Worm (Caenorhabditis elegans): ENCODE measurements around the gene pam-1.

pam-1 gene

DNA sequence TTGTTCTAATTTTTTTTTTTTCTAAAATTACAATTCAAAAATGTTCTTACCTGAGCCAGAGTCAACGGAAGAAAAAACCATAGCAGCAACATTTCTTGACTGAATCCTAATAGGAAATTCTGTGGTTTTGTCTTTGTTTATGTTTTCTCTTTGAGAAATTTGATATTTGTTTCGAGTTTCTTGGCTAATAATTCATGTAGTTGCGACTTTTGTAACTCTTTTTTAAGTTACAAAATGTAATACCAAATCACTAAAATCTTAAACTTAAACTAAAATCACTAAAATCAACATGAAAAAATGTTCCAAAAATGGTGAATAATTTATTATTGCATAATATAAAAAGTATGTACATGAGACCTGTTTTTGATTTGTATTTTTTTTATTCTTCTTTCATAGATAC is 52.9 kb downstream of the pam-1 start, which contains the start of gene egas-4:
Gene egas-4 (minus strand): TSS at position 101 of the 400 bp plus-strand sequence.
- no peak for TF ChIP-seq nhr-25 (tag; optimal IDR thresholded peaks at IDR 0.05; ENCODE audit: borderline replicate concordance, insufficient read depth)
- TF ChIP-seq lin-29 (GFP tag; IDR thresholded peaks at IDR 0.05), result no peak
- no peak for TF ChIP-seq pqm-1 (tag; optimal IDR thresholded peaks at IDR 0.05)
- TF ChIP-seq madf-9 (GFP tag; conservative IDR thresholded peaks at IDR 0.05), result no peak
- no peak for TF ChIP-seq fos-1 (tag; optimal IDR thresholded peaks at IDR 0.05)
- TF ChIP-seq unc-39 (tag; optimal IDR thresholded peaks at IDR 0.05), result no peak
- no peak for TF ChIP-seq daf-16 (GFP tag; optimal IDR thresholded peaks at IDR 0.05)
- TF ChIP-seq daf-16 (tag; optimal IDR thresholded peaks at IDR 0.05), result no peak
- no peak for TF ChIP-seq aly-2 (tag; optimal IDR thresholded peaks at IDR 0.05)
- TF ChIP-seq ceh-82 (tag; optimal IDR thresholded peaks at IDR 0.05), result no peak
- TF ChIP-seq ceh-32 (tag; optimal IDR thresholded peaks at IDR 0.05; ENCODE audit: poor library complexity), result no peak
- no peak for TF ChIP-seq dmd-9 (GFP tag; IDR thresholded peaks at IDR 0.05)
- no peak for TF ChIP-seq daf-12 (tag; optimal IDR thresholded peaks at IDR 0.05)
- no peak for TF ChIP-seq lin-39 (tag; optimal IDR thresholded peaks at IDR 0.05)
- no peak for TF ChIP-seq nhr-41 (GFP tag; IDR thresholded peaks at IDR 0.05)
- no peak for TF ChIP-seq php-3 (GFP tag; IDR thresholded peaks at IDR 0.05)
- no peak for TF ChIP-seq nhr-102 (tag; optimal IDR thresholded peaks at IDR 0.05)
- no peak for TF ChIP-seq attf-4 (tag; optimal IDR thresholded peaks at IDR 0.05)
- no peak for TF ChIP-seq nhr-42 (GFP tag; IDR thresholded peaks at IDR 0.05)

DNA sequence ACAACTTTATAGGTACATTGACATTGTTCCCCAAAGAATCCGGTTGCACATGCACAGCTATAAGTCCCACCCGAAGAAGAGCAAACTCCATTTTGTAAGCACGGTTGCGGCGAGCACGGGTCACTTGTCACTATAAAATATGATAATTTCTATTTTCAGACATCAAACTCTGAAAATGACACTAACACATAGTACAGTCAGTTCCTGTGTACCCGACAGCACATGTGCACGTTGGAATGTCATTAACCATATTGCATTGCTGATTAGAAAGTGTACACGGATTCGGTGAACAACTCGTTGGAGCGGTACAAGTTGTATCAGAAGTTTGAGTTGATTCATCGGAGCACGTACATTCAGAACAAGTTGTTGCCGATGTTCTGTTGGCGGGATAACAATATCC is 53.4 kb downstream of the pam-1 start:
- no peak for TF ChIP-seq nhr-111 (GFP tag; optimal IDR thresholded peaks at IDR 0.05)
- TF ChIP-seq mep-1 (tag; optimal IDR thresholded peaks at IDR 0.05), result no peak
- no peak for TF ChIP-seq mes-2 (tag; optimal IDR thresholded peaks at IDR 0.05; ENCODE audit: poor library complexity, severe bottlenecking)
- TF ChIP-seq F49E8.2 (tag; optimal IDR thresholded peaks at IDR 0.05; ENCODE audit: borderline replicate concordance), result no peak
- TF ChIP-seq R02D3.7 (tag; optimal IDR thresholded peaks at IDR 0.05), result no peak
- TF ChIP-seq rbr-2 (tag; optimal IDR thresholded peaks at IDR 0.05), result no peak
- no peak for TF ChIP-seq lim-7 (GFP tag; IDR thresholded peaks at IDR 0.05)
- peak; percentile 83 for TF ChIP-seq nhr-28 (tag; optimal IDR thresholded peaks at IDR 0.05)
- no peak for TF ChIP-seq daf-19 (GFP tag; conservative IDR thresholded peaks at IDR 0.05)
- TF ChIP-seq aha-1 (tag), result no peak
- no peak for TF ChIP-seq hlh-11 (tag; optimal IDR thresholded peaks at IDR 0.05)
- TF ChIP-seq dmd-8 (GFP tag; IDR thresholded peaks at IDR 0.05), result no peak
- TF ChIP-seq arid-1 (GFP tag; conservative IDR thresholded peaks at IDR 0.05), result no peak
- no peak for TF ChIP-seq mdt-29 (GFP tag; IDR thresholded peaks at IDR 0.05)
- TF ChIP-seq nhr-41 (GFP tag; IDR thresholded peaks at IDR 0.05), result no peak
- TF ChIP-seq lin-39 (tag; optimal IDR thresholded peaks at IDR 0.05), result no peak
- no peak for TF ChIP-seq aly-2 (tag; optimal IDR thresholded peaks at IDR 0.05)
- TF ChIP-seq ama-1 (optimal IDR thresholded peaks at IDR 0.05), result no peak
- no peak for TF ChIP-seq nhr-25 (tag; optimal IDR thresholded peaks at IDR 0.05; ENCODE audit: borderline replicate concordance, insufficient read depth)
- no peak for TF ChIP-seq skn-1 (tag; optimal IDR thresholded peaks at IDR 0.05)
- no peak for TF ChIP-seq egl-43 (GFP tag; IDR thresholded peaks at IDR 0.05)
- no peak for TF ChIP-seq ces-1 (GFP tag; optimal IDR thresholded peaks at IDR 0.05)
- no peak for TF ChIP-seq saeg-2 (GFP tag; IDR thresholded peaks at IDR 0.05)
- 0 out of 2 replicates have a peak, but pooled peaks have one; percentile 38 for TF ChIP-seq php-3 (GFP tag; IDR thresholded peaks at IDR 0.05)
- no peak for TF ChIP-seq F37D6.2 (tag; optimal IDR thresholded peaks at IDR 0.05)
- no peak for TF ChIP-seq F44E2.7 (GFP tag; IDR thresholded peaks at IDR 0.05)
- TF ChIP-seq ctbp-1 (GFP tag; IDR thresholded peaks at IDR 0.05), result no peak
- no peak for TF ChIP-seq duxl-1 (tag; optimal IDR thresholded peaks at IDR 0.05; ENCODE audit: poor library complexity)
- TF ChIP-seq zip-2 (tag; optimal IDR thresholded peaks at IDR 0.05), result no peak
- TF ChIP-seq dmd-9 (GFP tag; IDR thresholded peaks at IDR 0.05), result no peak
- no peak for TF ChIP-seq daf-16 (GFP tag; optimal IDR thresholded peaks at IDR 0.05)
- peak; percentile 53 for TF ChIP-seq daf-16 (tag; optimal IDR thresholded peaks at IDR 0.05)
- peak; percentile 23 for TF ChIP-seq pqm-1 (tag; optimal IDR thresholded peaks at IDR 0.05)
- no peak for TF ChIP-seq zfp-3 (GFP tag; conservative IDR thresholded peaks at IDR 0.05)
- no peak for TF ChIP-seq spr-1 (tag; optimal IDR thresholded peaks at IDR 0.05)
- no peak for TF ChIP-seq ZK337.2 (GFP tag; IDR thresholded peaks at IDR 0.05)
- no peak for TF ChIP-seq vab-7 (GFP tag; IDR thresholded peaks at IDR 0.05)
- no peak for TF ChIP-seq nhr-237 (tag; optimal IDR thresholded peaks at IDR 0.05)
- TF ChIP-seq unc-62 (GFP tag; optimal IDR thresholded peaks at IDR 0.05 in 1 of 2), result peak in 1 of 2 experiments; percentile 6
- no peak for TF ChIP-seq unc-62 (tag; optimal IDR thresholded peaks at IDR 0.05)
- TF ChIP-seq zfp-2 (tag; optimal IDR thresholded peaks at IDR 0.05), result no peak
